Worm (Caenorhabditis elegans): ENCODE measurements around the gene tbc-7.

DNA sequence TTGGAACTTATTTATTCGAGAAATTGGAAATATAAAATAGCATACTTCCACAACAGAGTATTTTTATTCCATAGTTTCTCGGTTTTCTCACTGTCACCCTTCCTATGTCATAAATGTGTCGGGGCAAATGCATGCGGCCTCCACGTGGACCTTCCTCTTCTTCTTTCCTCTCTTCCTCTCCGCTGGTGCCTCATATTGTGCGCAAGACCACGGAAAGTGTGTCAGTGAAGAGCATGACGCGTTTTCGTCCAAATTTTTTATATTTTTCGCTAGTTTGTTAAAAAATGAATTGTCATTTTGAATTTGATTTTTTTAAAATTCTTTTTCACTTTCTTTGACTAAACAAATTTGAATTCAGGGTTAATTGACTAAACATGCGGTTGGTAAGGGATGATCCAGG is 31.0 kb downstream of the tbc-7 start, which contains the start of gene mans-3:
- TF ChIP-seq eor-1 (tag; optimal IDR thresholded peaks at IDR 0.05) (no peak), ama-1 (optimal IDR thresholded peaks at IDR 0.05) (no peak)

Data from whole organism, L3 larva.